Worm (Caenorhabditis elegans) whole organism, mixed stage, embryonic: ENCODE data around the gene pfkb-1.2.

Source experiments
- elt-1 ChIP-seq: sonication (generic microtip); optimal IDR thresholded peaks from 2 replicates; lab custom pipeline; 2017; ENCODE audit warnings: missing genetic modification characterization, mild to moderate bottlenecking, missing compliant biosample characterization, antibody characterized with exemption, moderate library complexity, borderline replicate concordance; ENCODE audit not compliant: insufficient read depth
- elt-3 ChIP-seq: fragments of 150-350 bp; optimal IDR thresholded peaks from 2 replicates; lab custom pipeline; 2014; ENCODE audit warnings: missing biosample characterization, missing genetic modification characterization
- lsy-2 ChIP-seq: fragments of 150-350 bp; optimal IDR thresholded peaks from 2 replicates; lab custom pipeline; 2014; ENCODE audit warnings: missing biosample characterization, missing genetic modification characterization
- mls-2 ChIP-seq: sonication (generic microtip); optimal IDR thresholded peaks from 2 replicates; lab custom pipeline; 2016; ENCODE audit warnings: mild to moderate bottlenecking, missing genetic modification characterization, moderate library complexity, missing compliant biosample characterization
- nhr-12 ChIP-seq: fragments of 150-350 bp; optimal IDR thresholded peaks from 2 replicates; lab custom pipeline; 2014; ENCODE audit warnings: missing biosample characterization, missing genetic modification characterization

DNA sequence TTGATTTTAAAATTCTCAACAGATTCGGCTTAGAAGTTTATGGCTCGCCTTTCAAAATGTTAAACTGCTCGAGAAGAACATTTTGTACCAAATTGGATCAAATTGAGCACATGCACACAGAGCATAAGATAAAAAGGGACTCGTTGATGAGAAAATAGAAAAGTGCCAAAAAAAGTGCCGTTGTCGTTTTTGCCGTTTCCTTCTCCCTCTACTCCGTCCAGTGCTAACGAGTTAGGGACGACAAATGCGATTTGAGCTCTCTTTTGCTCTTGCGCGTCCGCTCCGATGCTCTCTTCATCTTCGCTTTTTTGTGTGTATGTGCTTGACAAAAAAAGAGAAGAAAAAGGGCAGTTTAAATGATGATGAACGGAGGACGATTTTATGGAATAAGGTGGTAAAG, 26.6 kb upstream of the pfkb-1.2 start:
- no peak for TF ChIP-seq elt-1
- no peak for TF ChIP-seq nhr-12 (tag; lab: Kevin White, UChicago)
- TF ChIP-seq mls-2 (tag; lab: Kevin White, UChicago): no peak
- TF ChIP-seq lsy-2 (tag; lab: Kevin White, UChicago): no peak
- no peak for TF ChIP-seq elt-3
